Worm (Caenorhabditis elegans): Measurements from ENCODE around the gene rps-13.

ce11 chrIII:6380472-6380871 lies 5.7 kb upstream of the rps-13 start, which contains the start of gene C16A3.5:
- TF ChIP-seq tbp1 (GFP tag; optimal IDR thresholded peaks at IDR 0.05) = no peak
- TF ChIP-seq T26A5.8 (tag; optimal IDR thresholded peaks at IDR 0.05) = no peak
- no peak for TF ChIP-seq akir-1 (GFP tag; optimal IDR thresholded peaks at IDR 0.05)

Measured in whole organism, young adult.